Worm (Caenorhabditis elegans): ENCODE data around the gene C34H4.5.

The C34H4.5 gene

ce11 chrIV:1595802-1596201, 45.8 kb upstream of the C34H4.5 start, which contains the start of gene npp-8 (continued):
- TF ChIP-seq hlh-13 (GFP tag; optimal IDR thresholded peaks at IDR 0.05): peak; percentile 55
- TF ChIP-seq C08G9.2 (tag; optimal IDR thresholded peaks at IDR 0.05): peak; percentile 86
- peak; percentile 64 for TF ChIP-seq nhr-232 (tag; optimal IDR thresholded peaks at IDR 0.05)
- no peak for TF ChIP-seq odd-2 (tag; optimal IDR thresholded peaks at IDR 0.05)
- peak; percentile 74 for TF ChIP-seq che-1 (tag; optimal IDR thresholded peaks at IDR 0.05)
- TF ChIP-seq pha-4 (tag; optimal IDR thresholded peaks at IDR 0.05): no peak
- peak; percentile 62 for TF ChIP-seq dmd-4 (tag; optimal IDR thresholded peaks at IDR 0.05; ENCODE audit: borderline replicate concordance)
- TF ChIP-seq nfya-1 (tag; optimal IDR thresholded peaks at IDR 0.05): peak; percentile 89
- TF ChIP-seq dve-1 (tag; optimal IDR thresholded peaks at IDR 0.05): peak; percentile 50
- TF ChIP-seq F13H6.1 (tag; optimal IDR thresholded peaks at IDR 0.05): peak; percentile 82
- TF ChIP-seq ceh-22 (tag; optimal IDR thresholded peaks at IDR 0.05): peak; percentile 50
- peak; percentile 81 for TF ChIP-seq unc-86 (tag; optimal IDR thresholded peaks at IDR 0.05)
- peak; percentile 75 for TF ChIP-seq ahr-1 (tag; optimal IDR thresholded peaks at IDR 0.05)
- peak; percentile 85 for TF ChIP-seq pat-9 (tag; optimal IDR thresholded peaks at IDR 0.05)
- peak; percentile 27 for TF ChIP-seq ceh-24 (tag; optimal IDR thresholded peaks at IDR 0.05)
- TF ChIP-seq hlh-8 (tag; optimal IDR thresholded peaks at IDR 0.05): peak; percentile 82
- TF ChIP-seq pqm-1 (tag; optimal IDR thresholded peaks at IDR 0.05): peak; percentile 4
- no peak for TF ChIP-seq fkh-10 (GFP tag; optimal IDR thresholded peaks at IDR 0.05)
- TF ChIP-seq pax-1 (tag; optimal IDR thresholded peaks at IDR 0.05): no peak
- peak; percentile 50 for TF ChIP-seq ceh-48 (tag; optimal IDR thresholded peaks at IDR 0.05)
- TF ChIP-seq nhr-11 (tag; optimal IDR thresholded peaks at IDR 0.05): no peak
- TF ChIP-seq ceh-18 (tag; optimal IDR thresholded peaks at IDR 0.05): peak; percentile 89
- peak; percentile 80 for TF ChIP-seq sox-4 (tag; optimal IDR thresholded peaks at IDR 0.05)
- peak; percentile 83 for TF ChIP-seq fax-1 (tag; optimal IDR thresholded peaks at IDR 0.05)
- peak; percentile 81 for TF ChIP-seq ttx-3 (tag; optimal IDR thresholded peaks at IDR 0.05)
- peak; percentile 79 for TF ChIP-seq lim-6 (tag; optimal IDR thresholded peaks at IDR 0.05)

ce11 chrIV:1576731-1577130, 26.7 kb upstream of the C34H4.5 start, which contains the start of gene Y41D4B.14:
TSS of gene Y41D4B.14 (plus strand) at chrIV:1577031.
- TF ChIP-seq unc-55 (GFP tag; optimal IDR thresholded peaks at IDR 0.05) (no peak), hlh-30 (tag; optimal IDR thresholded peaks at IDR 0.05; ENCODE audit: insufficient read depth) (no peak), dmd-4 (tag; optimal IDR thresholded peaks at IDR 0.05; ENCODE audit: borderline replicate concordance) (no peak)

ce11 chrIV:1567577-1567976, 17.5 kb upstream of the C34H4.5 start:
- TF ChIP-seq nfya-1 (tag; optimal IDR thresholded peaks at IDR 0.05) (peak; percentile 96), pha-4 (tag; optimal IDR thresholded peaks at IDR 0.05) (no peak), pros-1 (tag; optimal IDR thresholded peaks at IDR 0.05) (no peak), ceh-34 (tag; optimal IDR thresholded peaks at IDR 0.05) (no peak), unc-55 (GFP tag; optimal IDR thresholded peaks at IDR 0.05) (no peak)

ce11 chrIV:1565725-1566124, 15.7 kb upstream of the C34H4.5 start:
- TF ChIP-seq unc-55 (GFP tag; optimal IDR thresholded peaks at IDR 0.05): no peak
- TF ChIP-seq ets-4 (tag; optimal IDR thresholded peaks at IDR 0.05): no peak
- TF ChIP-seq pha-2 (tag; optimal IDR thresholded peaks at IDR 0.05): no peak
- no peak for TF ChIP-seq dmd-4 (tag; optimal IDR thresholded peaks at IDR 0.05; ENCODE audit: borderline replicate concordance)
- no peak for TF ChIP-seq pha-4 (tag; optimal IDR thresholded peaks at IDR 0.05)
- TF ChIP-seq ceh-45 (GFP tag; IDR thresholded peaks at IDR 0.05): no peak
- no peak for TF ChIP-seq lin-11 (tag; optimal IDR thresholded peaks at IDR 0.05)
- TF ChIP-seq Y22D7AL.16 (tag; optimal IDR thresholded peaks at IDR 0.05): no peak
- TF ChIP-seq lim-6 (tag; optimal IDR thresholded peaks at IDR 0.05): no peak

All from whole organism, late embryonic.